Worm (Caenorhabditis elegans): ENCODE data around the gene mam-3.

DNA sequence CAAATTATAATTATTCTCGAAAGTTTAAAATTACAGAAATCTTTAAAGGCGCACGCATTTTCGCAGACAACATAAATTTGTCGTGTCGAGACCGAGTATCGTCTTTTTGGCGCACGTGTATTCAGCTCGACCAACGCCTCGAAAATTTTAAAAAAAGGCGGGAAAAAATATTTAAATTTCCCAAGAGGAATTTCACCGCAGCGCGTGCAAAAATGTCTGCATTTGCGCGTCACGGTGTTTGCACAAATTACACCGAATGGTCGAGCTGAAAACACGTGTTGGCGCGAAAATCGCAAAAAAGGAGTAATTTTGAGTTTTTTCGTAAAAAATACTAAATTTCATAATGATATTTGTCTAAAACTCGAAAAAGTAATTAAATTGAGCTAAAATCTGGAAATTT is 5.6 kb upstream of the mam-3 start:
- no peak for TF ChIP-seq him-1 (tag; optimal IDR thresholded peaks at IDR 0.05)
- no peak for TF ChIP-seq dao-5 (tag; optimal IDR thresholded peaks at IDR 0.05)

Measured in whole organism, L4/young adult.